Fruit fly (Drosophila melanogaster) whole organism, embryonic: ENCODE data around the gene Tsf2.

Source experiments
- CG13123 ChIP-seq: fragments of 200-800 bp; sonication (Bioruptor generic); optimal IDR thresholded peaks from 2 replicates; lab custom pipeline; 2016; ENCODE audit warnings: missing biosample characterization, missing genetic modification characterization
- CG1529 ChIP-seq: fragments of 200-800 bp; sonication (Bioruptor generic); optimal IDR thresholded peaks from 3 replicates; lab custom pipeline; 2018; ENCODE audit warnings: missing biosample characterization, missing genetic modification characterization
- CG3995 ChIP-seq: fragments of 200-800 bp; sonication (Bioruptor generic); optimal IDR thresholded peaks from 3 replicates; lab custom pipeline; 2016; ENCODE audit warnings: missing biosample characterization, missing genetic modification characterization
- Spps ChIP-seq: fragments of 200-800 bp; sonication (Bioruptor generic); optimal IDR thresholded peaks from 2 replicates; lab custom pipeline; 2018; ENCODE audit warnings: missing biosample characterization, mild to moderate bottlenecking, missing genetic modification characterization
- oc ChIP-seq: fragments of 200-800 bp; sonication (Bioruptor generic); optimal IDR thresholded peaks from 2 replicates; lab custom pipeline; 2018; ENCODE audit warnings: missing biosample characterization, mild to moderate bottlenecking, missing genetic modification characterization, moderate library complexity

- no peak for TF ChIP-seq CG1529
- no peak for TF ChIP-seq Spps
- TF ChIP-seq CG3995 = no peak
- no peak for TF ChIP-seq CG13123 (GFP tag; lab: Kevin White, UChicago)
- TF ChIP-seq oc (tag; lab: Kevin White, UChicago) = no peak
Observed at dm6 chr3L:12484464-12484863, 49.1 kb downstream of the Tsf2 start.
